Worm (Caenorhabditis elegans): Measurements from ENCODE around the gene F54C9.14.

ce11 chrII:8556166-8556565 lies 5.9 kb upstream of the F54C9.14 start, which contains the start of gene glb-27:
- TF ChIP-seq ama-1 (optimal IDR thresholded peaks at IDR 0.05) (no peak), ztf-1 (GFP tag; conservative IDR thresholded peaks at IDR 0.05) (no peak), ceh-82 (tag; optimal IDR thresholded peaks at IDR 0.05) (no peak), lin-11 (tag; optimal IDR thresholded peaks at IDR 0.05) (no peak), skn-1 (tag; optimal IDR thresholded peaks at IDR 0.05) (no peak), sma-3 (GFP tag; optimal IDR thresholded peaks at IDR 0.05) (no peak), snpc-4 (tag; optimal IDR thresholded peaks at IDR 0.05) (no peak), nhr-6 (tag; optimal IDR thresholded peaks at IDR 0.05) (no peak), nhr-11 (tag; optimal IDR thresholded peaks at IDR 0.05) (no peak), zag-1 (tag; optimal IDR thresholded peaks at IDR 0.05) (no peak)
